Fruit fly (Drosophila melanogaster) whole organism, embryonic: ENCODE data around the gene witty.

Experiments used
- Atf-2 ChIP-seq: fragments of 200-800 bp; sonication (Bioruptor generic); optimal IDR thresholded peaks from 2 replicates; lab custom pipeline; 2016; ENCODE audit warnings: missing biosample characterization, missing genetic modification characterization
- CG10147 ChIP-seq: fragments of 200-800 bp; sonication (Bioruptor generic); optimal IDR thresholded peaks from 2 replicates; lab custom pipeline; 2019; ENCODE audit warnings: missing biosample characterization, mild to moderate bottlenecking, missing genetic modification characterization, moderate library complexity
- CG10267 ChIP-seq: fragments of 200-800 bp; sonication (Bioruptor generic); optimal IDR thresholded peaks from 2 replicates; lab custom pipeline; 2018; ENCODE audit warnings: missing biosample characterization, mild to moderate bottlenecking, missing genetic modification characterization, moderate library complexity
- CG10366 ChIP-seq: fragments of 200-800 bp; sonication (Bioruptor generic); IDR thresholded peaks from 2 replicates; pipeline ENCODE4 v1.3.6; 2022; ENCODE audit warnings: missing biosample characterization, missing genetic modification characterization
- CG10654 ChIP-seq: fragments of 200-800 bp; sonication (Bioruptor generic); optimal IDR thresholded peaks from 2 replicates; lab custom pipeline; 2016; ENCODE audit warnings: missing biosample characterization, missing genetic modification characterization
- CG10979 ChIP-seq: fragments of 200-800 bp; sonication (Bioruptor generic); optimal IDR thresholded peaks from 2 replicates; lab custom pipeline; 2018; ENCODE audit warnings: missing biosample characterization, mild to moderate bottlenecking, missing genetic modification characterization, moderate library complexity
- CG11093 ChIP-seq: fragments of 200-800 bp; sonication (Bioruptor generic); IDR thresholded peaks from 3 replicates; pipeline ENCODE4 v1.3.6; 2022; ENCODE audit warnings: missing biosample characterization, missing genetic modification characterization
- CG13123 ChIP-seq: fragments of 200-800 bp; sonication (Bioruptor generic); optimal IDR thresholded peaks from 2 replicates; lab custom pipeline; 2016; ENCODE audit warnings: missing biosample characterization, missing genetic modification characterization
- CG14050 ChIP-seq: fragments of 200-800 bp; sonication (Bioruptor generic); IDR thresholded peaks from 3 replicates; pipeline ENCODE4 v1.3.6; 2022; ENCODE audit warnings: missing biosample characterization, missing genetic modification characterization
- CG17385 ChIP-seq: fragments of 200-800 bp; sonication (Bioruptor generic); optimal IDR thresholded peaks from 3 replicates; lab custom pipeline; 2018; ENCODE audit warnings: missing biosample characterization, mild to moderate bottlenecking, missing genetic modification characterization
- CG17912 ChIP-seq: fragments of 200-800 bp; sonication (Bioruptor generic); optimal IDR thresholded peaks from 2 replicates; lab custom pipeline; 2018; ENCODE audit warnings: missing biosample characterization, mild to moderate bottlenecking, missing genetic modification characterization
- CG18011 ChIP-seq: fragments of 200-800 bp; sonication (Bioruptor generic); optimal IDR thresholded peaks from 2 replicates; lab custom pipeline; 2017; ENCODE audit warnings: missing biosample characterization, missing genetic modification characterization, mild to moderate bottlenecking, moderate library complexity, missing genotype
- CG3065 ChIP-seq: fragments of 200-800 bp; sonication (Bioruptor generic); optimal IDR thresholded peaks from 2 replicates; lab custom pipeline; 2016; ENCODE audit warnings: missing biosample characterization, missing genetic modification characterization
- CG33557 ChIP-seq: fragments of 200-800 bp; sonication (Bioruptor generic); optimal IDR thresholded peaks from 2 replicates; lab custom pipeline; 2019; ENCODE audit warnings: missing biosample characterization, mild to moderate bottlenecking, missing genetic modification characterization, moderate library complexity
- CG3407 ChIP-seq: fragments of 200-800 bp; sonication (Bioruptor generic); optimal IDR thresholded peaks from 2 replicates; lab custom pipeline; 2018; ENCODE audit warnings: missing biosample characterization, mild to moderate bottlenecking, missing genetic modification characterization
- CG5180 ChIP-seq: fragments of 200-800 bp; sonication (Bioruptor generic); optimal IDR thresholded peaks from 3 replicates; lab custom pipeline; 2017; ENCODE audit warnings: missing biosample characterization, missing genetic modification characterization, mild to moderate bottlenecking, moderate library complexity, missing genetic modification reagents
- CG7786 ChIP-seq: fragments of 200-800 bp; sonication (Bioruptor generic); optimal IDR thresholded peaks from 2 replicates; lab custom pipeline; 2016; ENCODE audit warnings: missing biosample characterization, missing genetic modification characterization
- CG9797 ChIP-seq: fragments of 200-800 bp; sonication (Bioruptor generic); optimal IDR thresholded peaks from 3 replicates; lab custom pipeline; 2018; ENCODE audit warnings: missing biosample characterization, mild to moderate bottlenecking, missing genetic modification characterization
- CG9876 ChIP-seq: fragments of 200-800 bp; sonication (Bioruptor generic); optimal IDR thresholded peaks from 2 replicates; lab custom pipeline; 2016; ENCODE audit warnings: missing biosample characterization, missing genetic modification characterization
- CHES-1-like ChIP-seq: fragments of 200-800 bp; sonication (Bioruptor generic); optimal IDR thresholded peaks from 2 replicates; lab custom pipeline; 2016; ENCODE audit warnings: missing biosample characterization, missing genetic modification characterization
- CTCF ChIP-seq: fragments of 200-800 bp; sonication (Bioruptor generic); optimal IDR thresholded peaks from 2 replicates; lab custom pipeline; 2017; ENCODE audit warnings: missing biosample characterization, mild to moderate bottlenecking, missing genetic modification characterization, moderate library complexity
- Doc3 ChIP-seq: fragments of 200-800 bp; sonication (Bioruptor generic); IDR thresholded peaks from 3 replicates; pipeline ENCODE4 v1.3.6; 2022; ENCODE audit warnings: missing biosample characterization, missing genetic modification characterization; ENCODE audit not compliant: partially characterized antibody
- Hr51 ChIP-seq, 2 experiments: fragments of 200-800 bp; sonication (Bioruptor generic); optimal IDR thresholded peaks; 2 replicates in 1 of 2; 3 replicates in 1 of 2; lab custom pipeline; 2016 to 2018; ENCODE audit warnings: missing biosample characterization in 2 of 2, missing genetic modification characterization in 2 of 2, mild to moderate bottlenecking in 1 of 2, moderate library complexity in 1 of 2
- MBD-R2 ChIP-seq: fragments of 200-800 bp; sonication (Bioruptor generic); IDR thresholded peaks from 2 replicates; pipeline ENCODE4 v1.3.6; 2022; ENCODE audit warnings: missing biosample characterization, missing genetic modification characterization
- Rx ChIP-seq: fragments of 200-800 bp; sonication (Bioruptor generic); IDR thresholded peaks from 2 replicates; pipeline ENCODE4 v1.3.6; 2022; ENCODE audit warnings: missing biosample characterization, missing genetic modification characterization
- Spps ChIP-seq: fragments of 200-800 bp; sonication (Bioruptor generic); optimal IDR thresholded peaks from 2 replicates; lab custom pipeline; 2018; ENCODE audit warnings: missing biosample characterization, mild to moderate bottlenecking, missing genetic modification characterization
- abd-A ChIP-seq: fragments of 200-800 bp; sonication (Bioruptor generic); optimal IDR thresholded peaks from 3 replicates; lab custom pipeline; 2019; ENCODE audit warnings: missing biosample characterization, mild to moderate bottlenecking, missing genetic modification characterization, moderate library complexity
- ap ChIP-seq: fragments of 200-800 bp; sonication (Bioruptor generic); IDR thresholded peaks from 2 replicates; pipeline ENCODE4 v1.3.6; 2022; ENCODE audit warnings: missing biosample characterization, missing genetic modification characterization
- btn ChIP-seq: fragments of 200-800 bp; sonication (Bioruptor generic); optimal IDR thresholded peaks from 2 replicates; lab custom pipeline; 2016; ENCODE audit warnings: missing biosample characterization, missing genetic modification characterization
- cas ChIP-seq: fragments of 200-800 bp; sonication (Bioruptor generic); IDR thresholded peaks from 2 replicates; pipeline ENCODE4 v1.3.6; 2022; ENCODE audit warnings: missing biosample characterization, missing genetic modification characterization
- chinmo ChIP-seq: fragments of 200-800 bp; sonication (Bioruptor generic); IDR thresholded peaks from 4 replicates; pipeline ENCODE4 v1.3.6; 2022; ENCODE audit warnings: missing biosample characterization, missing genetic modification characterization; ENCODE audit not compliant: partially characterized antibody
- corto ChIP-seq: fragments of 200-800 bp; sonication (Bioruptor generic); optimal IDR thresholded peaks from 2 replicates; lab custom pipeline; 2016; ENCODE audit warnings: missing biosample characterization, mild to moderate bottlenecking, missing genetic modification characterization, moderate library complexity
- cwo ChIP-seq: fragments of 200-800 bp; sonication (Bioruptor generic); optimal IDR thresholded peaks from 3 replicates; lab custom pipeline; 2017; ENCODE audit warnings: missing biosample characterization, missing genetic modification characterization, mild to moderate bottlenecking, moderate library complexity, missing genetic modification reagents
- eyg ChIP-seq: fragments of 200-800 bp; sonication (Bioruptor generic); optimal IDR thresholded peaks from 3 replicates; lab custom pipeline; 2016; ENCODE audit warnings: missing biosample characterization, missing genetic modification characterization
- fd3F ChIP-seq: fragments of 200-800 bp; sonication (Bioruptor generic); optimal IDR thresholded peaks from 2 replicates; lab custom pipeline; 2018; ENCODE audit warnings: missing biosample characterization, mild to moderate bottlenecking, missing genetic modification characterization, moderate library complexity
- gcm ChIP-seq: fragments of 200-800 bp; sonication (Bioruptor generic); optimal IDR thresholded peaks from 2 replicates; lab custom pipeline; 2019; ENCODE audit warnings: missing biosample characterization, mild to moderate bottlenecking, missing genetic modification characterization, moderate library complexity
- gem ChIP-seq: fragments of 200-800 bp; sonication (Bioruptor generic); optimal IDR thresholded peaks from 2 replicates; lab custom pipeline; 2019; ENCODE audit warnings: missing biosample characterization, mild to moderate bottlenecking, missing genetic modification characterization, moderate library complexity
- gt ChIP-seq: fragments of 200-800 bp; sonication (Bioruptor generic); IDR thresholded peaks from 2 replicates; pipeline ENCODE4 v1.3.6; 2022; ENCODE audit warnings: missing biosample characterization, missing genetic modification characterization
- hb ChIP-seq: fragments of 200-800 bp; sonication (Bioruptor generic); IDR thresholded peaks from 3 replicates; pipeline ENCODE4 v1.3.6; 2022; ENCODE audit warnings: missing biosample characterization, missing genetic modification characterization; ENCODE audit not compliant: partially characterized antibody
- hkb ChIP-seq, 2 experiments: fragments of 200-800 bp in 1 of 2; fragments of >200 bp in 1 of 2; sonication (Bioruptor generic) in 1 of 2; IDR thresholded peaks in 1 of 2; optimal IDR thresholded peaks in 1 of 2; 2 replicates each; pipeline versions ENCODE4 v1.3.6 to Lab custom; 2017 to 2022; ENCODE audit warnings: missing biosample characterization in 1 of 2, missing genetic modification characterization in 1 of 2
- insv ChIP-seq, 2 experiments: fragments of 200-800 bp; sonication (Bioruptor generic); optimal IDR thresholded peaks; 3 replicates each; lab custom pipeline; 2016 to 2018; ENCODE audit warnings: missing biosample characterization in 2 of 2, missing genetic modification characterization in 2 of 2
- ro ChIP-seq: fragments of 200-800 bp; sonication (Bioruptor generic); IDR thresholded peaks from 2 replicates; pipeline ENCODE4 v1.3.6; 2022; ENCODE audit warnings: missing biosample characterization, missing genetic modification characterization
- sisA ChIP-seq: fragments of 200-800 bp; sonication (Bioruptor generic); IDR thresholded peaks from 2 replicates; pipeline ENCODE4 v1.3.6; 2022; ENCODE audit warnings: missing biosample characterization, missing genetic modification characterization
- slou ChIP-seq: fragments of 200-800 bp; sonication (Bioruptor generic); optimal IDR thresholded peaks from 3 replicates; lab custom pipeline; 2016; ENCODE audit warnings: missing biosample characterization, missing genetic modification characterization
- sr ChIP-seq: fragments of 200-800 bp; sonication (Bioruptor generic); IDR thresholded peaks from 3 replicates; pipeline ENCODE4 v1.3.6; 2022; ENCODE audit warnings: missing biosample characterization, missing genetic modification characterization
- tap ChIP-seq: fragments of 200-800 bp; optimal IDR thresholded peaks from 3 replicates; lab custom pipeline; 2019; ENCODE audit warnings: missing biosample characterization, mild to moderate bottlenecking, missing genetic modification characterization, moderate library complexity
- twi ChIP-seq: fragments of 200-800 bp; optimal IDR thresholded peaks from 2 replicates; lab custom pipeline; 2019; ENCODE audit warnings: missing biosample characterization, mild to moderate bottlenecking, missing genetic modification characterization, moderate library complexity
- zfh2 ChIP-seq: fragments of 200-800 bp; sonication (Bioruptor generic); optimal IDR thresholded peaks from 2 replicates; lab custom pipeline; 2016; ENCODE audit warnings: missing biosample characterization, missing genetic modification characterization

Gene witty

DNA sequence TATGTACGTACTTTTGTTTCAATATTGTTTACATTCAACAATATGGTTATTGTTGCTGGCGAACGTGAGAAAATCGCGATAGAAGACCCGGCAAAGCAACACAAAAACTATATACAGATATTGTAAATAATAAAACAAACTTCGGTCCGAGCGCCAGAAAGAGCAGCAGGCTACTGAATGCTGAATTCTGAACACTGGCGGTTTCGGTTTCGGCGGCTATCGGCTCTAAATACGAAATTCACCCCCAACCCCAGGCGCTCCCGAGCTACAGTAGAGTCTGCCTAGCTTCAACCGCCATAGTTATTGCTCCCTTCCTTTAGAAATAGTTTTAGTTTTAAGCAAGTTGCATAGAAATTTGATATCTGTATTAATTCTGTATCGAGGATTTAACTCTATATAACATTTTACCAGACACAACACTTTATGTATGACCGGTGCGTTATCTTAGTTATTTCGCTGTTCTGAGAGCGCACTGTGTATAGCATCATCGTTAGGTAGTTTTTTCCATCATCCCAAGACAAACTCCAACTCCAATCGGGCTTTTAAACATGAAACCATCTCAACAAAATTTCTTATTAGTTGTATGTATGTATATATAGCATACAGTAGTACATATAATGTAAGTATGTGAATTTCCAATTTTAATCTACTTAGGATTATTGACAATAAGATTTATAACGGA lies 24.3 kb downstream of the witty start, which contains the start of gene CG7627:
CG7627 (minus strand) TSS at position 197 of the 682 bp plus-strand sequence.
- peak; percentile 2 for TF ChIP-seq abd-A (tag; lab: Kevin White, UChicago)
- no peak for TF ChIP-seq gt (GFP tag; lab: Robert Waterston, UW)
- peak in 1 of 2 experiments; percentile 82 for TF ChIP-seq insv (GFP tag; optimal IDR thresholded peaks at IDR 0.05; lab: Kevin White, UChicago)
- TF ChIP-seq CG5180 (GFP tag; lab: Kevin White, UChicago): peak; percentile 58
- TF ChIP-seq Doc3 (GFP tag; lab: Robert Waterston, UW): no peak
- TF ChIP-seq Atf-2: peak; percentile 60
- peak; percentile 50 for TF ChIP-seq CG10654 (GFP tag; lab: Kevin White, UChicago)
- peak; percentile 74 for TF ChIP-seq zfh2
- TF ChIP-seq CG9797 (GFP tag; lab: Kevin White, UChicago): no peak
- peak; percentile 43 for TF ChIP-seq CG33557 (GFP tag; lab: Kevin White, UChicago)
- peak; percentile 35 for TF ChIP-seq CG9876 (GFP tag; lab: Kevin White, UChicago)
- TF ChIP-seq sr (GFP tag; lab: Robert Waterston, UW): peak; percentile 22; the same call in 1 of the 3 replicates
- TF ChIP-seq CG10147 (GFP tag; lab: Kevin White, UChicago): peak; percentile 21
- TF ChIP-seq chinmo: peak; percentile 74; the same call in 2 of the 4 replicates
- TF ChIP-seq slou (GFP tag; lab: Kevin White, UChicago): peak; percentile 17
- peak; percentile 26 for TF ChIP-seq CG18011 (GFP tag; lab: Kevin White, UChicago)
- TF ChIP-seq CG7786 (GFP tag; lab: Kevin White, UChicago): peak; percentile 87
- peak; percentile 84 for TF ChIP-seq CHES-1-like (GFP tag; lab: Kevin White, UChicago)
- peak; percentile 63; the same call in 1 of the 3 replicates for TF ChIP-seq CG11093 (GFP tag; lab: Robert Waterston, UW)
- TF ChIP-seq CG3407: peak; percentile 28
- TF ChIP-seq Hr51 (GFP tag; optimal IDR thresholded peaks at IDR 0.05; lab: Kevin White, UChicago): peak; percentile 21 to 77
- peak; percentile 83 for TF ChIP-seq gem
- TF ChIP-seq MBD-R2: no peak; the same call in 1 of the 2 replicates
- TF ChIP-seq CG3065: no peak
- TF ChIP-seq fd3F (GFP tag; lab: Kevin White, UChicago): peak; percentile 60
- peak; percentile 44; the same call in 1 of the 2 replicates for TF ChIP-seq cas (GFP tag; lab: Robert Waterston, UW)
- no peak for TF ChIP-seq CTCF
- TF ChIP-seq CG17912: peak; percentile 24
- no peak for TF ChIP-seq hb (GFP tag; lab: Robert Waterston, UW)
- TF ChIP-seq Spps (tag; lab: Kevin White, UChicago): no peak
- TF ChIP-seq CG10366 (GFP tag; lab: Robert Waterston, UW): peak; percentile 73
- peak; percentile 60 for TF ChIP-seq Rx
- peak; percentile 68 for TF ChIP-seq CG17385 (GFP tag; lab: Kevin White, UChicago)
- TF ChIP-seq twi: no peak
- TF ChIP-seq tap (tag; lab: Kevin White, UChicago): peak; percentile 57
- peak; percentile 48 for TF ChIP-seq gcm (GFP tag; lab: Kevin White, UChicago)
- no peak for TF ChIP-seq CG13123 (GFP tag; lab: Kevin White, UChicago)
- TF ChIP-seq CG14050 (GFP tag; lab: Robert Waterston, UW): peak; percentile 52; the same call in 2 of the 3 replicates
- 0 out of 2 replicates have a peak, but pooled peaks have one; percentile 51 for TF ChIP-seq ap (GFP tag; lab: Robert Waterston, UW)
- no peak for TF ChIP-seq corto (GFP tag; lab: Kevin White, UChicago)
- no peak for TF ChIP-seq hkb (optimal IDR thresholded peaks at IDR 0.05; lab: Kevin White, UChicago)
- TF ChIP-seq hkb (GFP tag; IDR thresholded peaks at IDR 0.05; lab: Robert Waterston, UW): peak; percentile 84
- peak; percentile 83 for TF ChIP-seq cwo (GFP tag; lab: Kevin White, UChicago)
- peak; percentile 70 for TF ChIP-seq ro (GFP tag; lab: Robert Waterston, UW)
- TF ChIP-seq sisA: peak; percentile 79
- TF ChIP-seq btn (GFP tag; lab: Kevin White, UChicago): peak; percentile 19
- peak; percentile 50 for TF ChIP-seq eyg (GFP tag; lab: Kevin White, UChicago)
- peak; percentile 78 for TF ChIP-seq CG10979 (tag; lab: Kevin White, UChicago)
- peak; percentile 65 for TF ChIP-seq CG10267 (tag; lab: Kevin White, UChicago)
